Worm (Caenorhabditis elegans) whole organism, L4 larva: Measurements from ENCODE around the gene C24H12.4.

Source experiments
- ama-1 ChIP-seq: fragments of 150-350 bp; optimal IDR thresholded peaks from 2 replicates; lab custom pipeline; 2014; ENCODE audit warnings: inconsistent platforms, mixed read lengths
- ceh-32 ChIP-seq: sonication (generic microtip); optimal IDR thresholded peaks from 2 replicates; lab custom pipeline; 2016; ENCODE audit warnings: mild to moderate bottlenecking, missing genetic modification characterization, missing compliant biosample characterization; ENCODE audit not compliant: poor library complexity
- hlh-30 ChIP-seq: sonication (generic microtip); optimal IDR thresholded peaks from 2 replicates; lab custom pipeline; 2017; ENCODE audit warnings: antibody characterized with exemption, mild to moderate bottlenecking, missing genetic modification characterization, missing compliant biosample characterization; ENCODE audit not compliant: insufficient read depth
- lin-13 ChIP-seq: fragments of 150-350 bp; optimal IDR thresholded peaks from 2 replicates; lab custom pipeline; 2014; ENCODE audit warnings: missing biosample characterization, missing genetic modification reagents, missing genetic modification characterization
- lin-38 ChIP-seq: fragments of 200-800 bp; sonication (Bioruptor generic); IDR thresholded peaks from 2 replicates; pipeline ENCODE4 v1.3.6; 2022; ENCODE audit warnings: missing genetic modification reagents, missing genetic modification characterization, missing compliant biosample characterization
- lin-39 ChIP-seq: fragments of 150-350 bp; optimal IDR thresholded peaks from 2 replicates; lab custom pipeline; 2014; ENCODE audit warnings: missing biosample characterization, missing genetic modification reagents, missing genetic modification characterization
- nhr-28 ChIP-seq: fragments of 150-350 bp; optimal IDR thresholded peaks from 2 replicates; lab custom pipeline; 2014; ENCODE audit warnings: missing biosample characterization, missing genetic modification characterization
- spr-3 ChIP-seq: fragments of 200-800 bp; sonication (Bioruptor generic); optimal IDR thresholded peaks from 2 replicates; lab custom pipeline; 2018; ENCODE audit warnings: mild to moderate bottlenecking, missing genetic modification characterization, missing compliant biosample characterization

DNA sequence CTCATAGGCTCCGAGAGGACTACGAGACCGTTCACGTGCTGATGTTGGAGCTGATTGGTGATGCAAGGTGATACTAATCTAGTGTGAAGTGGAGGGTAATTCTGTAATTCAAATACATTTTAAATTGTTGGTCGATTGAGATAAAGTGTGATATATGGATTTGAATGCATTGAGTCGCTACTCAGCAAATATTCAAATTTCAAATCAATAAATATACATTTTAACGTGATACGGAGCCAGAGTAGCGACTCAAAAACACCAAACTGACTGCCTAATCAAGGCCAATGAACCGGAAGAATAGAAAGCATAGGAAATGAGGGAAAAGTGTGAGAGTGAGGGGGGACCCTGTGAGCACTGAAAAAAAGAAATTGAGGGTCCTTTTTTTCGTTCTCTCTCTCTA is 11.7 kb upstream of the C24H12.4 start, which contains the start of gene C03H5.6:
- TF ChIP-seq hlh-30 (tag; lab: Kevin White, UChicago) (no peak), ama-1 (lab: Kevin White, UChicago) (no peak), lin-39 (no peak), ceh-32 (tag; lab: Kevin White, UChicago) (no peak), nhr-28 (no peak), spr-3 (GFP tag; lab: Kevin White, UChicago) (no peak), lin-38 (GFP tag; lab: Robert Waterston, UW) (no peak), lin-13 (no peak)
